Worm (Caenorhabditis elegans) whole organism, young adult: ENCODE data around the gene crm-1.

Source experiments
- B0019.2 ChIP-seq: fragments of 200-800 bp; sonication (Bioruptor generic); conservative IDR thresholded peaks from 2 replicates; pipeline ENCODE4 v1.3.6; 2022; ENCODE audit warnings: missing genetic modification reagents, missing genetic modification characterization, missing compliant biosample characterization
- B0261.1 ChIP-seq: sonication (generic microtip); optimal IDR thresholded peaks from 2 replicates; lab custom pipeline; 2016; ENCODE audit warnings: mild to moderate bottlenecking, missing genetic modification characterization, moderate library complexity, missing compliant biosample characterization
- B0336.3 ChIP-seq: fragments of 200-800 bp; sonication (Bioruptor generic); IDR thresholded peaks from 2 replicates; pipeline ENCODE4 v1.3.6; 2022; ENCODE audit warnings: missing genetic modification characterization, missing compliant biosample characterization
- C06A6.2 ChIP-seq: fragments of 200-800 bp; sonication (Bioruptor generic); conservative IDR thresholded peaks from 2 replicates; pipeline ENCODE4 v1.3.6; 2022; ENCODE audit warnings: missing genetic modification characterization, missing compliant biosample characterization
- D2030.7 ChIP-seq: fragments of 200-800 bp; sonication (Bioruptor generic); IDR thresholded peaks from 2 replicates; pipeline ENCODE4 v1.3.6; 2022; ENCODE audit warnings: missing genetic modification reagents, missing genetic modification characterization, missing compliant biosample characterization
- F23B12.7 ChIP-seq: sonication (generic microtip); optimal IDR thresholded peaks from 2 replicates; lab custom pipeline; 2017; ENCODE audit warnings: missing genetic modification characterization, mild to moderate bottlenecking, missing compliant biosample characterization, antibody characterized with exemption, moderate library complexity; ENCODE audit not compliant: insufficient read depth
- F33H1.4 ChIP-seq: fragments of 200-800 bp; sonication (Bioruptor generic); IDR thresholded peaks from 2 replicates; pipeline ENCODE4 v1.3.6; 2022; ENCODE audit warnings: missing genetic modification reagents, missing genetic modification characterization, missing compliant biosample characterization
- F57A8.1 ChIP-seq: fragments of 200-800 bp; sonication (Bioruptor generic); optimal IDR thresholded peaks from 2 replicates; lab custom pipeline; 2018; ENCODE audit warnings: mild to moderate bottlenecking, missing genetic modification characterization, moderate library complexity, missing compliant biosample characterization
- K12H6.12 ChIP-seq: fragments of 200-800 bp; sonication (Bioruptor generic); optimal IDR thresholded peaks from 2 replicates; lab custom pipeline; 2018; ENCODE audit warnings: mild to moderate bottlenecking, missing genetic modification characterization, missing compliant biosample characterization
- T07F8.4 ChIP-seq: sonication (generic microtip); optimal IDR thresholded peaks from 2 replicates; lab custom pipeline; 2016; ENCODE audit warnings: mild to moderate bottlenecking, missing genetic modification characterization, moderate library complexity, missing compliant biosample characterization
- Y53G8AR.9 ChIP-seq: fragments of 200-800 bp; sonication (Bioruptor generic); conservative IDR thresholded peaks from 2 replicates; pipeline ENCODE4 v1.3.6; 2022; ENCODE audit warnings: missing genetic modification reagents, missing genetic modification characterization, missing compliant biosample characterization
- Y95B8A.8 ChIP-seq: fragments of 200-800 bp; sonication (Bioruptor generic); IDR thresholded peaks from 2 replicates; pipeline ENCODE4 v1.3.6; 2022; ENCODE audit warnings: missing genetic modification reagents, missing genetic modification characterization, missing compliant biosample characterization
- ZK185.1 ChIP-seq: sonication (generic microtip); optimal IDR thresholded peaks from 2 replicates; lab custom pipeline; 2016; ENCODE audit warnings: mild to moderate bottlenecking, missing genetic modification characterization, missing compliant biosample characterization; ENCODE audit not compliant: poor library complexity, severe bottlenecking
- akir-1 ChIP-seq: fragments of 200-800 bp; sonication (Bioruptor generic); optimal IDR thresholded peaks from 2 replicates; lab custom pipeline; 2018; ENCODE audit warnings: mild to moderate bottlenecking, missing genetic modification characterization, moderate library complexity, missing compliant biosample characterization
- ccch-3 ChIP-seq: fragments of 200-800 bp; sonication (Bioruptor generic); optimal IDR thresholded peaks from 2 replicates; lab custom pipeline; 2018; ENCODE audit warnings: mild to moderate bottlenecking, missing genetic modification characterization, missing compliant biosample characterization
- cebp-1 ChIP-seq, 2 experiments: fragments of 200-800 bp in 1 of 2; sonication (Bioruptor generic) in 1 of 2; sonication (generic microtip) in 1 of 2; IDR thresholded peaks in 1 of 2; optimal IDR thresholded peaks in 1 of 2; 2 replicates each; pipeline versions ENCODE4 v1.3.6 to Lab custom; 2017 to 2022; ENCODE audit warnings: missing compliant biosample characterization in 2 of 2, missing genetic modification characterization in 2 of 2, mild to moderate bottlenecking in 1 of 2, missing genetic modification reagents in 1 of 2, moderate library complexity in 1 of 2
- ceh-40 ChIP-seq: fragments of 200-800 bp; sonication (Bioruptor generic); IDR thresholded peaks from 2 replicates; pipeline ENCODE4 v1.3.6; 2022; ENCODE audit warnings: missing genetic modification characterization, missing compliant biosample characterization
- ceh-58 ChIP-seq: fragments of 200-800 bp; sonication (Bioruptor generic); IDR thresholded peaks from 2 replicates; pipeline ENCODE4 v1.3.6; 2022; ENCODE audit warnings: missing genetic modification characterization, missing compliant biosample characterization
- ceh-91 ChIP-seq: fragments of 200-800 bp; sonication (Bioruptor generic); IDR thresholded peaks from 2 replicates; pipeline ENCODE4 v1.3.6; 2022; ENCODE audit warnings: missing genetic modification reagents, missing genetic modification characterization, missing compliant biosample characterization
- chd-7 ChIP-seq: sonication (generic microtip); optimal IDR thresholded peaks from 2 replicates; lab custom pipeline; 2016; ENCODE audit warnings: mild to moderate bottlenecking, missing genetic modification characterization, moderate library complexity, missing compliant biosample characterization
- dpl-1 ChIP-seq: fragments of 150-350 bp; optimal IDR thresholded peaks from 2 replicates; lab custom pipeline; 2014; ENCODE audit warnings: missing biosample characterization, missing genetic modification reagents, missing genetic modification characterization
- efl-1 ChIP-seq: fragments of 150-350 bp; optimal IDR thresholded peaks from 2 replicates; lab custom pipeline; 2014; ENCODE audit warnings: missing biosample characterization, missing genetic modification reagents, missing genetic modification characterization
- egrh-3 ChIP-seq: fragments of 200-800 bp; sonication (Bioruptor generic); IDR thresholded peaks from 2 replicates; pipeline ENCODE4 v1.3.6; 2022; ENCODE audit warnings: missing genetic modification reagents, missing genetic modification characterization, missing compliant biosample characterization
- ets-4 ChIP-seq: fragments of 200-800 bp; sonication (Bioruptor generic); optimal IDR thresholded peaks from 2 replicates; lab custom pipeline; 2018; ENCODE audit warnings: mild to moderate bottlenecking, missing genetic modification characterization, missing compliant biosample characterization
- hlh-26 ChIP-seq: fragments of 200-800 bp; sonication (Bioruptor generic); conservative IDR thresholded peaks from 2 replicates; pipeline ENCODE4 v1.3.6; 2022; ENCODE audit warnings: missing genetic modification reagents, missing genetic modification characterization, missing compliant biosample characterization
- lag-1 ChIP-seq: fragments of 200-800 bp; sonication (Bioruptor generic); IDR thresholded peaks from 2 replicates; pipeline ENCODE4 v1.3.6; 2022; ENCODE audit warnings: missing genetic modification reagents, missing genetic modification characterization, missing compliant biosample characterization
- lin-26 ChIP-seq: fragments of 200-800 bp; sonication (Bioruptor generic); IDR thresholded peaks from 2 replicates; pipeline ENCODE4 v1.3.6; 2022; ENCODE audit warnings: missing genetic modification reagents, missing genetic modification characterization, missing compliant biosample characterization
- lin-54 ChIP-seq: fragments of 200-800 bp; sonication (Bioruptor generic); optimal IDR thresholded peaks from 2 replicates; lab custom pipeline; 2018; ENCODE audit warnings: mild to moderate bottlenecking, missing genetic modification characterization, missing compliant biosample characterization
- lir-1 ChIP-seq: fragments of 200-800 bp; sonication (Bioruptor generic); conservative IDR thresholded peaks from 2 replicates; pipeline ENCODE4 v1.3.6; 2022; ENCODE audit warnings: missing genetic modification reagents, missing genetic modification characterization, missing compliant biosample characterization
- lsl-1 ChIP-seq: fragments of 200-800 bp; sonication (Bioruptor generic); optimal IDR thresholded peaks from 2 replicates; lab custom pipeline; 2018; ENCODE audit warnings: mild to moderate bottlenecking, missing genetic modification characterization, moderate library complexity, missing compliant biosample characterization
- madf-10 ChIP-seq: sonication (generic microtip); optimal IDR thresholded peaks from 2 replicates; lab custom pipeline; 2016; ENCODE audit warnings: mild to moderate bottlenecking, missing genetic modification characterization, missing compliant biosample characterization
- madf-6 ChIP-seq: fragments of 200-800 bp; sonication (Bioruptor generic); IDR thresholded peaks from 2 replicates; pipeline ENCODE4 v1.3.6; 2022; ENCODE audit warnings: missing genetic modification reagents, missing genetic modification characterization, missing compliant biosample characterization
- madf-8 ChIP-seq: fragments of 200-800 bp; sonication (Bioruptor generic); conservative IDR thresholded peaks from 2 replicates; pipeline ENCODE4 v1.3.6; 2022; ENCODE audit warnings: missing genetic modification reagents, missing genetic modification characterization, missing compliant biosample characterization
- nfya-1 ChIP-seq: sonication (generic microtip); optimal IDR thresholded peaks from 2 replicates; lab custom pipeline; 2017; ENCODE audit warnings: antibody characterized with exemption, missing compliant biosample characterization, missing genetic modification characterization, borderline replicate concordance; ENCODE audit not compliant: insufficient read depth
- nhr-27 ChIP-seq: fragments of 200-800 bp; sonication (Bioruptor generic); optimal IDR thresholded peaks from 2 replicates; lab custom pipeline; 2018; ENCODE audit warnings: mild to moderate bottlenecking, missing genetic modification characterization, moderate library complexity, missing compliant biosample characterization
- nhr-80 ChIP-seq: sonication (generic microtip); optimal IDR thresholded peaks from 2 replicates; lab custom pipeline; 2016; ENCODE audit warnings: missing genetic modification characterization, missing compliant biosample characterization
- rcor-1 ChIP-seq: fragments of 200-800 bp; sonication (Bioruptor generic); IDR thresholded peaks from 2 replicates; pipeline ENCODE4 v1.3.6; 2022; ENCODE audit warnings: missing genetic modification reagents, missing genetic modification characterization, missing compliant biosample characterization
- sptf-2 ChIP-seq: fragments of 200-800 bp; sonication (Bioruptor generic); optimal IDR thresholded peaks from 2 replicates; lab custom pipeline; 2018; ENCODE audit warnings: mild to moderate bottlenecking, missing genetic modification characterization, missing compliant biosample characterization
- tlf-1 ChIP-seq: fragments of 200-800 bp; sonication (Bioruptor generic); optimal IDR thresholded peaks from 2 replicates; lab custom pipeline; 2018; ENCODE audit warnings: mild to moderate bottlenecking, missing genetic modification characterization, missing compliant biosample characterization
- xnd-1 ChIP-seq: sonication (generic microtip); optimal IDR thresholded peaks from 2 replicates; lab custom pipeline; 2016; ENCODE audit warnings: missing genotype, missing genetic modification reagents, missing genetic modification characterization, missing compliant biosample characterization
- zfh-2 ChIP-seq: fragments of 200-800 bp; sonication (Bioruptor generic); conservative IDR thresholded peaks from 2 replicates; pipeline ENCODE4 v1.3.6; 2022; ENCODE audit warnings: missing genetic modification reagents, missing genetic modification characterization, missing compliant biosample characterization
- ztf-3 ChIP-seq: fragments of 200-800 bp; sonication (Bioruptor generic); optimal IDR thresholded peaks from 2 replicates; lab custom pipeline; 2018; ENCODE audit warnings: mild to moderate bottlenecking, missing genetic modification characterization, missing compliant biosample characterization
- ztf-6 ChIP-seq: fragments of 200-800 bp; sonication (Bioruptor generic); IDR thresholded peaks from 2 replicates; pipeline ENCODE4 v1.3.6; 2022; ENCODE audit warnings: missing genetic modification reagents, missing genetic modification characterization, missing compliant biosample characterization

The crm-1 gene

ce11 chrV:10328080-10328479 is 3.8 kb downstream of the crm-1 start:
- TF ChIP-seq F57A8.1 (GFP tag; lab: Kevin White, UChicago), result no peak
- TF ChIP-seq akir-1 (GFP tag; lab: Kevin White, UChicago), result no peak
- no peak for TF ChIP-seq nhr-27 (tag; lab: Kevin White, UChicago)
- TF ChIP-seq dpl-1 (GFP tag; lab: Kevin White, UChicago), result no peak
- no peak for TF ChIP-seq lir-1
- no peak for TF ChIP-seq C06A6.2 (GFP tag; lab: Robert Waterston, UW)
- TF ChIP-seq, all 124 proteins: peak for 0

- TF ChIP-seq akir-1 (GFP tag; lab: Kevin White, UChicago) (no peak), egrh-3 (no peak)
Observed at ce11 chrV:10323537-10323936, 8.4 kb downstream of the crm-1 start.

ce11 chrV:10320101-10320761 is 11.7 kb downstream of the crm-1 start, which contains the start of the genes gna-1 and B0024.13:
Gene gna-1, minus strand, starts transcription at chrV:10320151.
Gene B0024.13, plus strand, starts transcription at chrV:10320711.
- no peak for TF ChIP-seq xnd-1 (tag; lab: Kevin White, UChicago)
- no peak for TF ChIP-seq hlh-26
- TF ChIP-seq zfh-2 (GFP tag; lab: Robert Waterston, UW), result no peak
- TF ChIP-seq lin-54 (GFP tag; lab: Kevin White, UChicago), result peak; percentile 46
- peak; percentile 24 for TF ChIP-seq lsl-1 (GFP tag; lab: Kevin White, UChicago)
- TF ChIP-seq efl-1, result no peak
- TF ChIP-seq madf-10 (tag; lab: Kevin White, UChicago), result peak; percentile 27
- no peak for TF ChIP-seq nhr-80
- no peak for TF ChIP-seq B0261.1 (tag; lab: Kevin White, UChicago)
- peak; percentile 24 for TF ChIP-seq ccch-3 (GFP tag; lab: Kevin White, UChicago)
- no peak for TF ChIP-seq ceh-58 (GFP tag; lab: Robert Waterston, UW)
- TF ChIP-seq F33H1.4, result peak; percentile 33; the same call in 1 of the 2 replicates
- no peak for TF ChIP-seq Y53G8AR.9 (GFP tag; lab: Robert Waterston, UW)
- no peak for TF ChIP-seq dpl-1 (GFP tag; lab: Kevin White, UChicago)
- peak; percentile 58 for TF ChIP-seq madf-6 (GFP tag; lab: Robert Waterston, UW)
- TF ChIP-seq F23B12.7 (tag; lab: Kevin White, UChicago), result no peak
- TF ChIP-seq ceh-91 (GFP tag; lab: Robert Waterston, UW), result peak; percentile 51; the same call in 1 of the 2 replicates
- peak; percentile 50; the same call in 1 of the 2 replicates for TF ChIP-seq rcor-1
- peak; percentile 77 for TF ChIP-seq ZK185.1 (tag; lab: Kevin White, UChicago)
- no peak for TF ChIP-seq lin-26
- TF ChIP-seq D2030.7 (GFP tag; lab: Robert Waterston, UW), result peak; percentile 31; the same call in 1 of the 2 replicates
- TF ChIP-seq Y95B8A.8 (GFP tag; lab: Robert Waterston, UW), result no peak
- peak; percentile 19 for TF ChIP-seq tlf-1 (GFP tag; lab: Kevin White, UChicago)
- no peak for TF ChIP-seq cebp-1 (GFP tag; IDR thresholded peaks at IDR 0.05; lab: Robert Waterston, UW)
- TF ChIP-seq cebp-1 (tag; optimal IDR thresholded peaks at IDR 0.05; lab: Kevin White, UChicago), result no peak
- TF ChIP-seq ztf-6 (GFP tag; lab: Robert Waterston, UW), result no peak
- TF ChIP-seq madf-8 (GFP tag; lab: Robert Waterston, UW), result peak; percentile 24; the same call in 1 of the 2 replicates
- no peak for TF ChIP-seq ets-4 (GFP tag; lab: Kevin White, UChicago)
- no peak for TF ChIP-seq lag-1 (GFP tag; lab: Robert Waterston, UW)
- peak; percentile 70; the same call in 1 of the 2 replicates for TF ChIP-seq ceh-40 (GFP tag; lab: Robert Waterston, UW)
- no peak for TF ChIP-seq ztf-3 (GFP tag; lab: Kevin White, UChicago)
- TF ChIP-seq sptf-2 (GFP tag; lab: Kevin White, UChicago), result no peak
- TF ChIP-seq B0336.3 (GFP tag; lab: Robert Waterston, UW), result no peak
- TF ChIP-seq nfya-1, result no peak
- TF ChIP-seq B0019.2 (GFP tag; lab: Robert Waterston, UW), result no peak
- TF ChIP-seq T07F8.4, result no peak
- TF ChIP-seq chd-7 (tag; lab: Kevin White, UChicago), result no peak
- no peak for TF ChIP-seq K12H6.12 (tag; lab: Kevin White, UChicago)
